Worm (Caenorhabditis elegans) whole organism, mixed stage, embryonic: Measurements from ENCODE around the gene asp-15.
A peak's percentile ranks its signal among the peaks of the same experiment; 100 is the strongest.

Source experiments
- bed-3 ChIP-seq: fragments of 200-800 bp; sonication (Bioruptor generic); optimal IDR thresholded peaks from 3 replicates; lab custom pipeline; 2018; ENCODE audit warnings: mild to moderate bottlenecking, missing genetic modification characterization, moderate library complexity, missing compliant biosample characterization
- blmp-1 ChIP-seq: fragments of 150-350 bp; optimal IDR thresholded peaks from 2 replicates; lab custom pipeline; 2014; ENCODE audit warnings: missing biosample characterization, missing genetic modification characterization
- ceh-39 ChIP-seq: fragments of 150-350 bp; optimal IDR thresholded peaks from 2 replicates; lab custom pipeline; 2014; ENCODE audit warnings: missing biosample characterization, missing genetic modification characterization
- ceh-83 ChIP-seq: fragments of 200-800 bp; sonication (Bioruptor generic); optimal IDR thresholded peaks from 2 replicates; lab custom pipeline; 2018; ENCODE audit warnings: mild to moderate bottlenecking, missing genetic modification characterization, missing compliant biosample characterization
- ces-1 ChIP-seq: fragments of 150-350 bp; optimal IDR thresholded peaks from 2 replicates; lab custom pipeline; 2014; ENCODE audit warnings: missing biosample characterization, missing genetic modification reagents, missing genetic modification characterization
- cnd-1 ChIP-seq: fragments of 200-800 bp; sonication (Bioruptor generic); optimal IDR thresholded peaks from 2 replicates; lab custom pipeline; 2018; ENCODE audit warnings: mild to moderate bottlenecking, missing genetic modification characterization, missing compliant biosample characterization
- drap-1 ChIP-seq: fragments of 200-800 bp; sonication (Bioruptor generic); optimal IDR thresholded peaks from 3 replicates; lab custom pipeline; 2018; ENCODE audit warnings: mild to moderate bottlenecking, missing genetic modification characterization, missing compliant biosample characterization
- elt-1 ChIP-seq: sonication (generic microtip); optimal IDR thresholded peaks from 2 replicates; lab custom pipeline; 2017; ENCODE audit warnings: missing genetic modification characterization, mild to moderate bottlenecking, missing compliant biosample characterization, antibody characterized with exemption, moderate library complexity, borderline replicate concordance; ENCODE audit not compliant: insufficient read depth
- ham-2 ChIP-seq: fragments of 200-800 bp; sonication (Bioruptor generic); optimal IDR thresholded peaks from 2 replicates; lab custom pipeline; 2018; ENCODE audit warnings: mild to moderate bottlenecking, missing genetic modification characterization, missing compliant biosample characterization
- lin-13 ChIP-seq: fragments of 150-350 bp; optimal IDR thresholded peaks from 2 replicates; lab custom pipeline; 2014; ENCODE audit warnings: missing biosample characterization, missing genetic modification characterization
- lsy-2 ChIP-seq: fragments of 150-350 bp; optimal IDR thresholded peaks from 2 replicates; lab custom pipeline; 2014; ENCODE audit warnings: missing biosample characterization, missing genetic modification characterization
- mab-5 ChIP-seq: fragments of 150-350 bp; optimal IDR thresholded peaks from 2 replicates; lab custom pipeline; 2014; ENCODE audit warnings: missing biosample characterization, missing genetic modification characterization
- mep-1 ChIP-seq: fragments of 150-350 bp; optimal IDR thresholded peaks from 2 replicates; lab custom pipeline; 2017; ENCODE audit warnings: missing biosample characterization, missing genetic modification reagents, missing genetic modification characterization, inconsistent platforms
- mls-2 ChIP-seq: sonication (generic microtip); optimal IDR thresholded peaks from 2 replicates; lab custom pipeline; 2016; ENCODE audit warnings: mild to moderate bottlenecking, missing genetic modification characterization, moderate library complexity, missing compliant biosample characterization
- nhr-12 ChIP-seq: fragments of 150-350 bp; optimal IDR thresholded peaks from 2 replicates; lab custom pipeline; 2014; ENCODE audit warnings: missing biosample characterization, missing genetic modification characterization
- nhr-2 ChIP-seq: fragments of 150-350 bp; optimal IDR thresholded peaks from 2 replicates; lab custom pipeline; 2014; ENCODE audit warnings: missing biosample characterization, missing genetic modification characterization
- nhr-237 ChIP-seq: fragments of 150-350 bp; optimal IDR thresholded peaks from 2 replicates; lab custom pipeline; 2014; ENCODE audit warnings: missing biosample characterization, missing genetic modification characterization
- nhr-76 ChIP-seq: sonication (generic microtip); optimal IDR thresholded peaks from 2 replicates; lab custom pipeline; 2017; ENCODE audit warnings: missing biosample characterization, missing genetic modification characterization
- pha-4 ChIP-seq: fragments of 150-350 bp; optimal IDR thresholded peaks from 2 replicates; lab custom pipeline; 2018; ENCODE audit warnings: missing biosample characterization, missing genetic modification reagents, missing genetic modification characterization
- sem-2 ChIP-seq: fragments of 200-800 bp; sonication (Bioruptor generic); optimal IDR thresholded peaks from 2 replicates; lab custom pipeline; 2018; ENCODE audit warnings: mild to moderate bottlenecking, missing genetic modification characterization, missing compliant biosample characterization
- snpc-4 ChIP-seq: fragments of 150-350 bp; optimal IDR thresholded peaks from 2 replicates; lab custom pipeline; 2014; ENCODE audit warnings: missing biosample characterization, missing genetic modification characterization
- sptf-1 ChIP-seq: sonication (generic microtip); optimal IDR thresholded peaks from 2 replicates; lab custom pipeline; 2017; ENCODE audit warnings: mild to moderate bottlenecking, missing genetic modification characterization, moderate library complexity, missing compliant biosample characterization
- tbx-8 ChIP-seq: fragments of 200-800 bp; sonication (Bioruptor generic); optimal IDR thresholded peaks from 2 replicates; lab custom pipeline; 2018; ENCODE audit warnings: mild to moderate bottlenecking, missing genetic modification characterization, moderate library complexity, missing compliant biosample characterization
- unc-120 ChIP-seq: sonication (generic microtip); optimal IDR thresholded peaks from 2 replicates; lab custom pipeline; 2017; ENCODE audit warnings: missing genetic modification characterization, missing compliant biosample characterization; ENCODE audit not compliant: poor library complexity, severe bottlenecking
- unc-39 ChIP-seq: fragments of 150-350 bp; optimal IDR thresholded peaks from 2 replicates; lab custom pipeline; 2014; ENCODE audit warnings: missing biosample characterization, missing genetic modification characterization
- unc-62 ChIP-seq: fragments of 150-350 bp; optimal IDR thresholded peaks from 2 replicates; lab custom pipeline; 2014; ENCODE audit warnings: missing biosample characterization, missing genetic modification reagents, missing genetic modification characterization
- ztf-11 ChIP-seq: fragments of 150-350 bp; optimal IDR thresholded peaks from 2 replicates; lab custom pipeline; 2014; ENCODE audit warnings: missing biosample characterization, missing genetic modification characterization

The asp-15 gene

DNA sequence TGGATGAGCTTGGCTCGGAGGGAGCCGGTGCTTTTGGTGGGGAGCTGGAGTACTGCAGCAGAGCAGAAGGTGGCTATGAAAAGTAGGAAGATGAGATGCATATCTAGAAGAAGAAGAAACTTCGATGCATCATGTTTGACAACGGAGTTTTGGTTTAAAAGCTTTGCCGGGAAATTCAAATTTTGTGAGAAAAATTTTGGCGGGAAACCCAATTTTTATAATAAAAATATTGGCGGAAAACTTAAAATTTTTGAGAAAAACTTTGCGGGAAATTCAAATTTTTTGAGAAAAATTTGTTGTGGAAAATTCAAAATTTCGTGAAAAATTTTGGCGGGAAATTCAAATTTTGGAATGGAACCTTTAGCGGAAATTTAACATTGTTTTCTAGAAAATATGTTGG, at the start of gene asp-15:
TSS of gene asp-15 (minus strand) at position 101 of the 400 bp plus-strand sequence.
- TF ChIP-seq nhr-237 (tag; lab: Kevin White, UChicago) (no peak), mls-2 (tag; lab: Kevin White, UChicago) (no peak), unc-62 (no peak), pha-4 (tag; lab: Kevin White, UChicago) (no peak), lin-13 (tag; lab: Kevin White, UChicago) (no peak), nhr-76 (tag; lab: Kevin White, UChicago) (no peak), cnd-1 (tag; lab: Kevin White, UChicago) (no peak), tbx-8 (GFP tag; lab: Kevin White, UChicago) (no peak)

DNA sequence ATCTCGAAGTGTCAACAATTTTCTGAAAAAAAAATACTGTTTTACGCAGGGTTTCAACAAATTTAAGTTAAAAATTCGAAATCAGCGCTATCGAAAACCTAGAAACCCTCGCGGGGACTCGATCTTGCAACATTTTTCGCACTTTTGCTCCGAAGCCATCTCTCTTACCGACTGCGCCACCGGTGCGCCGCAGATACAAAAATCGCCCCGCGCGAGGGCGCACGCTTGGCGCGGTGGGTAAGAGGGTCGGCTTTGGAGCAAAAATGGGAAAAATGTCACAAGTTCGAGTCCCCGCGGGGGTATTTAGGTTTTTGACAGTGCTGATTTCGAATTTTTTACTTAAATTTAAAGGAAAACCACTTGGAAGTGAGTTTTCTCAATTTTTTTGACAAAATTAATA, 46.2 kb upstream of the asp-15 start:
- no peak for TF ChIP-seq blmp-1 (tag; lab: Kevin White, UChicago)
- peak; percentile 5 for TF ChIP-seq sptf-1 (tag; lab: Kevin White, UChicago)
- TF ChIP-seq, all 35 proteins: peak for 1

DNA sequence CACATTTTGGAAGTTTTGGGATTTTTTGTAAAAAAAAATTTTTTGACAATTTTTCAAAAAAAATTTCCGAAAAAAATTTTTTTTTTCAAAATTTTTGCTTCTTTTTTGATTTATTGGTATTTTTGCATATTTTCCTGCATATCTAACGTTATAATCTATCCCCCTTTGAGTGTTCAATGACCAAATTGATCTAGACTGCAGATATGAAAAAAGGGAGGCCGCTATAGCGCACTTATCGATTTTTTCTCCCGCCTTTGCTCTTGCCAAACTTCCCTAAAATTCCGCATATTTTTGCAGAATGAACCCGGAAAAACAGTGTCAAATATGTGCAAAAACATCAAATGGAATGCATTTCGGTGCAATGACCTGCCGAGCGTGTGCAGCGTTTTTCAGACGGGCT, 42.8 kb upstream of the asp-15 start, which contains the start of gene nhr-145:
TSS of gene nhr-145 (plus strand) at position 298 of the 400 bp plus-strand sequence.
- TF ChIP-seq elt-1 (tag; lab: Kevin White, UChicago) (peak; percentile 50), mep-1 (tag; lab: Kevin White, UChicago) (no peak), unc-120 (tag; lab: Kevin White, UChicago) (no peak), cnd-1 (tag; lab: Kevin White, UChicago) (no peak), nhr-12 (tag; lab: Kevin White, UChicago) (no peak)

DNA sequence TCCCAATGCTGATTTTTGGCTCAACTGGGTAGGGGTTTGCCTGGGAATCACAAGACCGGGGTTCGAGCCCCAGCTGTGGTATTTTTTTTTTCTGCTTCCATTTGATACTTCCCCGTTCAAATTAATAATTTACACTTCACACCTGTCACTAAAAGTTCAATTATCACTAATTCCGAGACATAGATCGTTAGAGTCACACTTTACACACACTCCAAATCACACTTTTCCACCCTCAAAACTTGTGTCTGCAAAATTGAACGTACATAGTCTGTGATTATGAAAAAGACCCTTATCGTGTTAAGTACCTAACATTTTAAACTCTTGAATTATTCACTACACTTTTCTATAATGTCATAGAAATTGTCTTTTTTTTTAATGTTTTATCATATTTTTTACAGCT, 39.1 kb upstream of the asp-15 start:
- no peak for TF ChIP-seq bed-3
- TF ChIP-seq cnd-1 (tag; lab: Kevin White, UChicago) = no peak
- TF ChIP-seq unc-62 = no peak
- TF ChIP-seq ces-1 (GFP tag; lab: Kevin White, UChicago) = no peak
- TF ChIP-seq unc-120 (tag; lab: Kevin White, UChicago) = no peak
- TF ChIP-seq snpc-4 (tag; lab: Kevin White, UChicago) = no peak
- no peak for TF ChIP-seq nhr-76 (tag; lab: Kevin White, UChicago)
- TF ChIP-seq lin-13 (tag; lab: Kevin White, UChicago) = no peak
- TF ChIP-seq ceh-83 (GFP tag; lab: Kevin White, UChicago) = no peak

DNA sequence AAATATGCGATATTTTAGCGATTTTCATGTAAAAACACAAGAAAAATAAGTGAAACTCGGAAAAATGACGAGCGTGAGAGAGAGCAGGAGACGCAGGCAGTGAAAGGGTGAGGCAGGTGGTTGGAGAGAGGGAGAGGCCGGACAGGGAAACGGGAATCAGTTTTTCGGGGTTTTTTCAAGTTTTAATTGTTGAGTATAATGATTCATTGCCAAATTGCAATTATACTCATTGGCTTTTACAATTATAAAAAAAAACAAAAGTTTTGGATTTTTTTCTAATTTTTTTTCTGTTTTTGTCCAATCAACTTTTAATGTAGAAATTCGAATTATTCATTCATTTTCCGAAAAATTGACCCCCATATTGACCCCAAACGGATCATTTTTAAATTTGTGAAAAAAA, 37.9 kb upstream of the asp-15 start, which contains the start of gene nhr-95:
TSS of gene nhr-95 (minus strand) at position 101 of the 400 bp plus-strand sequence.
- TF ChIP-seq cnd-1 (tag; lab: Kevin White, UChicago) = no peak
- TF ChIP-seq ceh-83 (GFP tag; lab: Kevin White, UChicago) = no peak
- peak; percentile 31 for TF ChIP-seq drap-1 (GFP tag; lab: Kevin White, UChicago)
- TF ChIP-seq nhr-12 (tag; lab: Kevin White, UChicago) = no peak

DNA sequence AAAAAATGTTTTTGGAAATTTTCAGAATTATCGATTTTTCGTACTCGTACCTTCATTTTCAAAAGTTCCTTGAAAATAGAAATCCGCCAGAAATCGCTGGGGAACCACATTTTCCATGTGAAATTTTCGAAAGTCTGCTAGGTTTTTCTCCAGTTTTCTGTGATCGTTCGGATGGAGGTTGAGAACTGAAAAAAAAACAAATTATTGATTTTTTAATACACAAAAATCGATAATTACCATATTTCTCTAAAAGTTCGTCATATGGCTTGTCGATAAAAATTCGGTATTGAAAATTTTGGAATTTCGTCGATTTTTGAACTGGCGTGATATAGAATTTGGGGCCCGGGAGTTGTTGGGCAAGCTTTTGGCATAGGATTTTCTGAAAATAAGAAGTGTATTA, 32.2 kb upstream of the asp-15 start:
- TF ChIP-seq mab-5 (tag; lab: Kevin White, UChicago) (no peak), bed-3 (no peak), lsy-2 (tag; lab: Kevin White, UChicago) (no peak), cnd-1 (tag; lab: Kevin White, UChicago) (no peak), nhr-237 (tag; lab: Kevin White, UChicago) (no peak), blmp-1 (tag; lab: Kevin White, UChicago) (no peak), ceh-83 (GFP tag; lab: Kevin White, UChicago) (no peak), tbx-8 (GFP tag; lab: Kevin White, UChicago) (no peak), nhr-2 (tag; lab: Kevin White, UChicago) (no peak)

DNA sequence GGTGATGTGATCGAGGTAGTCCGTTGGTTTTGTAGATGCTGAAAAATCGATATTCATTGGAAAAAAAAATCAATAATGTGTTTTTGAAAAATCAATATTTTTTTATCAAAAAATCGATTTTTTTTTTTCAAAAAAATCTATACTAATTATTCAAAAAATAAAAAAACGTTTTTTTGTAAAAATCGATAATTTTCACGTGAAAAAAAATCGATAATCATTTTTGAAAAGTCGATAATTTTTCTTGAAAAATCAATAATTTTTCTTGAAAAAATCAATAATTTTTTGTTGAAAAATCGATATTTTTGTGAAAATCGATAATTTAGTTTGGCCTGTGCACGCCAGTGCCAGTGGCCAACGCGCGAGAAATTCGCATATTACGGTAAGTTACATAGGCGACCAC, 28.5 kb upstream of the asp-15 start:
- no peak for TF ChIP-seq unc-39 (tag; lab: Kevin White, UChicago)
- TF ChIP-seq ceh-39 = no peak
- TF ChIP-seq unc-120 (tag; lab: Kevin White, UChicago) = no peak
- no peak for TF ChIP-seq ham-2 (GFP tag; lab: Kevin White, UChicago)
- no peak for TF ChIP-seq nhr-12 (tag; lab: Kevin White, UChicago)
- TF ChIP-seq ces-1 (GFP tag; lab: Kevin White, UChicago) = no peak
- no peak for TF ChIP-seq sem-2 (GFP tag; lab: Kevin White, UChicago)
- no peak for TF ChIP-seq bed-3
- TF ChIP-seq lsy-2 (tag; lab: Kevin White, UChicago) = no peak
- no peak for TF ChIP-seq nhr-2 (tag; lab: Kevin White, UChicago)
- no peak for TF ChIP-seq ztf-11
